Worm (Caenorhabditis elegans) whole organism, L3 larva: Measurements from ENCODE around the gene kvs-4.

Experiments used
- R02D3.7 ChIP-seq: fragments of 150-350 bp; optimal IDR thresholded peaks from 2 replicates; lab custom pipeline; 2014; ENCODE audit warnings: missing biosample characterization, missing genetic modification characterization
- ZK546.5 ChIP-seq: sonication (generic microtip); optimal IDR thresholded peaks from 2 replicates; lab custom pipeline; 2017; ENCODE audit warnings: missing biosample characterization, missing genetic modification characterization
- aly-2 ChIP-seq: fragments of 150-350 bp; optimal IDR thresholded peaks from 2 replicates; lab custom pipeline; 2014; ENCODE audit warnings: missing biosample characterization, missing genetic modification characterization
- ama-1 ChIP-seq: fragments of 150-350 bp; optimal IDR thresholded peaks from 2 replicates; lab custom pipeline; 2018
- ceh-16 ChIP-seq: sonication (generic microtip); optimal IDR thresholded peaks from 2 replicates; lab custom pipeline; 2017; ENCODE audit warnings: missing biosample characterization, missing genetic modification characterization
- ceh-28 ChIP-seq: fragments of 150-350 bp; optimal IDR thresholded peaks from 2 replicates; lab custom pipeline; 2014; ENCODE audit warnings: missing biosample characterization, missing genetic modification reagents, missing genetic modification characterization
- ceh-82 ChIP-seq: fragments of 150-350 bp; optimal IDR thresholded peaks from 2 replicates; lab custom pipeline; 2014; ENCODE audit warnings: missing biosample characterization, missing genetic modification characterization
- ceh-9 ChIP-seq: sonication (generic microtip); optimal IDR thresholded peaks from 2 replicates; lab custom pipeline; 2018; ENCODE audit warnings: missing biosample characterization, missing genetic modification characterization
- daf-12 ChIP-seq: fragments of 150-350 bp; optimal IDR thresholded peaks from 2 replicates; lab custom pipeline; 2014; ENCODE audit warnings: missing biosample characterization, missing genetic modification reagents, missing genetic modification characterization
- egl-27 ChIP-seq: sonication (generic microtip); optimal IDR thresholded peaks from 4 replicates; lab custom pipeline; 2017; ENCODE audit warnings: missing biosample characterization, missing genetic modification reagents, missing genetic modification characterization
- egl-5 ChIP-seq: fragments of 150-350 bp; optimal IDR thresholded peaks from 2 replicates; lab custom pipeline; 2017; ENCODE audit warnings: missing biosample characterization, missing genetic modification reagents, missing genetic modification characterization, inconsistent platforms
- elt-1 ChIP-seq: fragments of 150-350 bp; optimal IDR thresholded peaks from 2 replicates; lab custom pipeline; 2014; ENCODE audit warnings: missing biosample characterization, missing genetic modification characterization
- elt-2 ChIP-seq: sonication (generic microtip); optimal IDR thresholded peaks from 2 replicates; lab custom pipeline; 2016; ENCODE audit warnings: missing genetic modification reagents, mild to moderate bottlenecking, missing genetic modification characterization, missing compliant biosample characterization
- elt-3 ChIP-seq, 3 experiments: fragments of 150-350 bp in 1 of 3; sonication (generic microtip) in 2 of 3; optimal IDR thresholded peaks; 2 replicates in 2 of 3; 4 replicates in 1 of 3; lab custom pipeline; 2014 to 2017; ENCODE audit warnings: missing biosample characterization in 3 of 3, missing genetic modification characterization in 3 of 3
- eor-1 ChIP-seq, 2 experiments: fragments of 150-350 bp; optimal IDR thresholded peaks; 2 replicates each; lab custom pipeline; 2014 to 2018; ENCODE audit warnings: missing biosample characterization in 2 of 2, missing genetic modification characterization in 2 of 2
- fkh-10 ChIP-seq: sonication (generic microtip); optimal IDR thresholded peaks from 2 replicates; lab custom pipeline; 2017; ENCODE audit warnings: missing biosample characterization, missing genetic modification reagents, missing genetic modification characterization
- fkh-2 ChIP-seq: fragments of 150-350 bp; optimal IDR thresholded peaks from 2 replicates; lab custom pipeline; 2014; ENCODE audit warnings: missing biosample characterization, missing genetic modification reagents, missing genetic modification characterization
- fos-1 ChIP-seq: fragments of 150-350 bp; optimal IDR thresholded peaks from 2 replicates; lab custom pipeline; 2014; ENCODE audit warnings: missing biosample characterization, missing genetic modification characterization
- hmg-11 ChIP-seq: sonication (generic microtip); optimal IDR thresholded peaks from 2 replicates; lab custom pipeline; 2016; ENCODE audit warnings: missing genetic modification characterization, missing compliant biosample characterization
- jun-1 ChIP-seq: fragments of 150-350 bp; optimal IDR thresholded peaks from 2 replicates; lab custom pipeline; 2014; ENCODE audit warnings: missing biosample characterization, missing genetic modification reagents, missing genetic modification characterization
- lin-15B ChIP-seq: fragments of 150-350 bp; optimal IDR thresholded peaks from 2 replicates; lab custom pipeline; 2014; ENCODE audit warnings: missing biosample characterization, missing genetic modification characterization
- lin-39 ChIP-seq: fragments of 150-350 bp; optimal IDR thresholded peaks from 2 replicates; lab custom pipeline; 2018; ENCODE audit warnings: missing biosample characterization, missing genetic modification reagents, missing genetic modification characterization
- lsy-12 ChIP-seq: sonication (generic microtip); optimal IDR thresholded peaks from 2 replicates; lab custom pipeline; 2016; ENCODE audit warnings: mild to moderate bottlenecking, missing genetic modification characterization, missing compliant biosample characterization
- mdl-1 ChIP-seq: fragments of 150-350 bp; optimal IDR thresholded peaks from 2 replicates; lab custom pipeline; 2014; ENCODE audit warnings: missing biosample characterization, missing genetic modification characterization
- mml-1 ChIP-seq: fragments of 150-350 bp; sonication (generic microtip); optimal IDR thresholded peaks from 3 replicates; lab custom pipeline; 2014; ENCODE audit warnings: missing biosample characterization, missing genetic modification characterization
- nfya-1 ChIP-seq: sonication (generic microtip); optimal IDR thresholded peaks from 2 replicates; lab custom pipeline; 2017; ENCODE audit warnings: missing genetic modification characterization, mild to moderate bottlenecking, missing compliant biosample characterization, antibody characterized with exemption, moderate library complexity; ENCODE audit not compliant: insufficient read depth
- nhr-11 ChIP-seq: fragments of 150-350 bp; optimal IDR thresholded peaks from 2 replicates; lab custom pipeline; 2014; ENCODE audit warnings: missing biosample characterization, missing genetic modification characterization
- nhr-12 ChIP-seq: fragments of 150-350 bp; optimal IDR thresholded peaks from 2 replicates; lab custom pipeline; 2014; ENCODE audit warnings: missing biosample characterization, missing genetic modification characterization
- nhr-23 ChIP-seq: fragments of 150-350 bp; optimal IDR thresholded peaks from 2 replicates; lab custom pipeline; 2014; ENCODE audit warnings: missing biosample characterization, missing genetic modification reagents, missing genetic modification characterization
- nhr-237 ChIP-seq: fragments of 150-350 bp; optimal IDR thresholded peaks from 2 replicates; lab custom pipeline; 2014; ENCODE audit warnings: missing biosample characterization, missing genetic modification characterization
- nhr-25 ChIP-seq: sonication (generic microtip); optimal IDR thresholded peaks from 2 replicates; lab custom pipeline; 2017; ENCODE audit warnings: missing biosample characterization, missing genetic modification characterization
- nhr-28 ChIP-seq: fragments of 150-350 bp; optimal IDR thresholded peaks from 2 replicates; lab custom pipeline; 2014; ENCODE audit warnings: missing biosample characterization, missing genetic modification characterization
- nhr-43 ChIP-seq: sonication (generic microtip); optimal IDR thresholded peaks from 2 replicates; lab custom pipeline; 2016; ENCODE audit warnings: mild to moderate bottlenecking, missing genetic modification characterization, missing compliant biosample characterization; ENCODE audit not compliant: poor library complexity, severe bottlenecking
- nhr-67 ChIP-seq: fragments of 150-350 bp; optimal IDR thresholded peaks from 2 replicates; lab custom pipeline; 2014; ENCODE audit warnings: missing biosample characterization, missing genetic modification characterization
- nhr-76 ChIP-seq: fragments of 150-350 bp; sonication (generic microtip); optimal IDR thresholded peaks from 5 replicates; lab custom pipeline; 2014; ENCODE audit warnings: missing biosample characterization, missing genetic modification characterization
- nhr-77 ChIP-seq: fragments of 150-350 bp; optimal IDR thresholded peaks from 2 replicates; lab custom pipeline; 2014; ENCODE audit warnings: missing biosample characterization, missing genetic modification characterization
- pha-4 ChIP-seq: fragments of 150-350 bp; optimal IDR thresholded peaks from 2 replicates; lab custom pipeline; 2014; ENCODE audit warnings: missing biosample characterization, missing genetic modification reagents, missing genetic modification characterization
- pqm-1 ChIP-seq: fragments of 150-350 bp; optimal IDR thresholded peaks from 2 replicates; lab custom pipeline; 2017; ENCODE audit warnings: missing biosample characterization, missing genetic modification characterization, inconsistent platforms
- sea-2 ChIP-seq: fragments of 150-350 bp; sonication (generic microtip); optimal IDR thresholded peaks from 4 replicates; lab custom pipeline; 2014; ENCODE audit warnings: missing biosample characterization, missing genetic modification reagents, missing genetic modification characterization
- skn-1 ChIP-seq: fragments of 150-350 bp; optimal IDR thresholded peaks from 2 replicates; lab custom pipeline; 2014; ENCODE audit warnings: missing biosample characterization, missing genetic modification characterization
- snpc-4 ChIP-seq: fragments of 150-350 bp; optimal IDR thresholded peaks from 2 replicates; lab custom pipeline; 2014; ENCODE audit warnings: missing biosample characterization, missing genetic modification characterization
- tbx-2 ChIP-seq: sonication (generic microtip); optimal IDR thresholded peaks from 2 replicates; lab custom pipeline; 2016; ENCODE audit warnings: mild to moderate bottlenecking, missing genetic modification characterization, missing compliant biosample characterization
- unc-39 ChIP-seq: sonication (generic microtip); optimal IDR thresholded peaks from 4 replicates; lab custom pipeline; 2017; ENCODE audit warnings: missing biosample characterization, missing genetic modification characterization
- unc-62 ChIP-seq: fragments of 150-350 bp; sonication (generic microtip); optimal IDR thresholded peaks from 4 replicates; lab custom pipeline; 2014; ENCODE audit warnings: missing biosample characterization, missing genetic modification reagents, missing genetic modification characterization
- zag-1 ChIP-seq: fragments of 150-350 bp; optimal IDR thresholded peaks from 2 replicates; lab custom pipeline; 2014; ENCODE audit warnings: missing biosample characterization, missing genetic modification characterization
- ztf-11 ChIP-seq: fragments of 150-350 bp; optimal IDR thresholded peaks from 2 replicates; lab custom pipeline; 2014; ENCODE audit warnings: missing biosample characterization, missing genetic modification characterization
- ztf-4 ChIP-seq: fragments of 150-350 bp; optimal IDR thresholded peaks from 2 replicates; lab custom pipeline; 2014; ENCODE audit warnings: missing biosample characterization, missing genetic modification characterization

Gene kvs-4

ce11 chrIII:11036132-11036531 lies 23.8 kb downstream of the kvs-4 start:
- peak; percentile 45 for TF ChIP-seq lsy-12 (tag; lab: Kevin White, UChicago)
- TF ChIP-seq ceh-16 (tag; lab: Kevin White, UChicago) = no peak
- peak; percentile 34 for TF ChIP-seq nhr-25 (tag; lab: Kevin White, UChicago)
- no peak for TF ChIP-seq daf-12
- no peak for TF ChIP-seq ama-1 (lab: Kevin White, UChicago)
- no peak for TF ChIP-seq nhr-77 (tag; lab: Kevin White, UChicago)
- TF ChIP-seq egl-27 (tag; lab: Kevin White, UChicago) = no peak
- no peak for TF ChIP-seq nhr-28 (tag; lab: Kevin White, UChicago)
- TF ChIP-seq nhr-12 (tag; lab: Kevin White, UChicago) = no peak
- peak; percentile 11 for TF ChIP-seq jun-1 (tag; lab: Kevin White, UChicago)
- no peak for TF ChIP-seq unc-39 (tag; lab: Kevin White, UChicago)
- TF ChIP-seq fos-1 = no peak
- TF ChIP-seq R02D3.7 (tag; lab: Kevin White, UChicago) = peak; percentile 53
- peak; percentile 79 for TF ChIP-seq pha-4 (tag; lab: Kevin White, UChicago)
- TF ChIP-seq lin-39 = peak; percentile 33
- TF ChIP-seq mdl-1 (tag; lab: Kevin White, UChicago) = no peak
- TF ChIP-seq aly-2 (tag; lab: Kevin White, UChicago) = no peak
- no peak for TF ChIP-seq ztf-11 (tag; lab: Kevin White, UChicago)
- no peak for TF ChIP-seq mml-1 (tag; lab: Kevin White, UChicago)
- TF ChIP-seq snpc-4 = peak; percentile 39
- no peak for TF ChIP-seq skn-1 (tag; lab: Kevin White, UChicago)
- TF ChIP-seq egl-5 (tag; lab: Kevin White, UChicago) = peak; percentile 94
- TF ChIP-seq eor-1 (tag; optimal IDR thresholded peaks at IDR 0.05; lab: Kevin White, UChicago) = no peak
- no peak for TF ChIP-seq elt-1 (tag; lab: Kevin White, UChicago)
- no peak for TF ChIP-seq unc-62 (GFP tag; lab: Kevin White, UChicago)
- no peak for TF ChIP-seq fkh-10 (GFP tag; lab: Kevin White, UChicago)
- no peak for TF ChIP-seq ceh-9 (tag; lab: Kevin White, UChicago)
- no peak for TF ChIP-seq elt-3 (tag; optimal IDR thresholded peaks at IDR 0.05; lab: Kevin White, UChicago)
- no peak for TF ChIP-seq nhr-43 (tag; lab: Kevin White, UChicago)
- TF ChIP-seq ceh-28 = peak; percentile 25
- TF ChIP-seq nhr-11 = no peak
- TF ChIP-seq ztf-4 = no peak
- TF ChIP-seq fkh-2 = no peak
- TF ChIP-seq pqm-1 = peak; percentile 16
- TF ChIP-seq hmg-11 = peak; percentile 62
- TF ChIP-seq ceh-82 (tag; lab: Kevin White, UChicago) = peak; percentile 37
- no peak for TF ChIP-seq zag-1 (tag; lab: Kevin White, UChicago)
- TF ChIP-seq nhr-76 = no peak
- TF ChIP-seq tbx-2 = no peak
- TF ChIP-seq nfya-1 = peak; percentile 93
- TF ChIP-seq lin-15B (tag; lab: Kevin White, UChicago) = peak; percentile 75
- no peak for TF ChIP-seq nhr-237 (tag; lab: Kevin White, UChicago)
- TF ChIP-seq nhr-67 = no peak
- no peak for TF ChIP-seq sea-2 (GFP tag; lab: Kevin White, UChicago)
- TF ChIP-seq elt-2 (tag; lab: Kevin White, UChicago) = peak; percentile 53
- peak; percentile 64 for TF ChIP-seq nhr-23 (tag; lab: Kevin White, UChicago)
- TF ChIP-seq ZK546.5 (tag; lab: Kevin White, UChicago) = no peak

- no peak for TF ChIP-seq ama-1 (lab: Kevin White, UChicago)
- no peak for TF ChIP-seq pqm-1
- TF ChIP-seq eor-1 (tag; optimal IDR thresholded peaks at IDR 0.05; lab: Kevin White, UChicago) = no peak
- TF ChIP-seq sea-2 (GFP tag; lab: Kevin White, UChicago) = no peak
- no peak for TF ChIP-seq zag-1 (tag; lab: Kevin White, UChicago)
- TF ChIP-seq elt-3 (tag; optimal IDR thresholded peaks at IDR 0.05; lab: Kevin White, UChicago) = no peak
- TF ChIP-seq jun-1 (tag; lab: Kevin White, UChicago) = no peak
- no peak for TF ChIP-seq pha-4 (tag; lab: Kevin White, UChicago)
- TF ChIP-seq ceh-28 = no peak
- TF ChIP-seq skn-1 (tag; lab: Kevin White, UChicago) = no peak
- TF ChIP-seq fkh-2 = no peak
- TF ChIP-seq unc-62 (GFP tag; lab: Kevin White, UChicago) = no peak
- no peak for TF ChIP-seq daf-12
- TF ChIP-seq elt-2 (tag; lab: Kevin White, UChicago) = no peak
- TF ChIP-seq ceh-82 (tag; lab: Kevin White, UChicago) = no peak
- TF ChIP-seq ztf-11 (tag; lab: Kevin White, UChicago) = no peak
- no peak for TF ChIP-seq elt-1 (tag; lab: Kevin White, UChicago)
- no peak for TF ChIP-seq tbx-2
- TF ChIP-seq nfya-1 = no peak
Observed at ce11 chrIII:11036640-11037039, 24.3 kb downstream of the kvs-4 start, which contains the start of gene spat-2. Gene spat-2, plus strand, starts transcription at chrIII:11036940.
